Fruit fly (Drosophila melanogaster) whole organism, embryonic: Measurements from ENCODE around the gene CG32333.
A peak's percentile ranks its signal among the peaks of the same experiment; 100 is the strongest.

Experiments used
- ATbp ChIP-seq: fragments of 200-800 bp; sonication (Bioruptor generic); optimal IDR thresholded peaks from 2 replicates; lab custom pipeline; 2017; ENCODE audit warnings: missing biosample characterization, mild to moderate bottlenecking, missing genetic modification characterization, missing genetic modification reagents
- B-H2 ChIP-seq: fragments of 200-800 bp; sonication (Bioruptor generic); optimal IDR thresholded peaks from 2 replicates; lab custom pipeline; 2018; ENCODE audit warnings: missing biosample characterization, mild to moderate bottlenecking, missing genetic modification characterization
- CG10147 ChIP-seq: fragments of 200-800 bp; sonication (Bioruptor generic); optimal IDR thresholded peaks from 2 replicates; lab custom pipeline; 2019; ENCODE audit warnings: missing biosample characterization, mild to moderate bottlenecking, missing genetic modification characterization, moderate library complexity
- CG12942 ChIP-seq: fragments of 200-800 bp; sonication (Bioruptor generic); optimal IDR thresholded peaks from 3 replicates; lab custom pipeline; 2016; ENCODE audit warnings: missing biosample characterization, missing genetic modification characterization
- CG14014 ChIP-seq: fragments of 200-800 bp; sonication (Bioruptor generic); IDR thresholded peaks from 2 replicates; pipeline ENCODE4 v1.3.6; 2022; ENCODE audit warnings: missing biosample characterization, missing genetic modification characterization
- CG1602 ChIP-seq: fragments of 200-800 bp; sonication (Bioruptor generic); optimal IDR thresholded peaks from 3 replicates; lab custom pipeline; 2016; ENCODE audit warnings: missing biosample characterization, missing genetic modification characterization
- CG17802 ChIP-seq: fragments of 200-800 bp; sonication (Bioruptor generic); optimal IDR thresholded peaks from 2 replicates; lab custom pipeline; 2018; ENCODE audit warnings: missing biosample characterization, mild to moderate bottlenecking, missing genetic modification characterization, moderate library complexity
- CG2120 ChIP-seq: fragments of 200-800 bp; sonication (Bioruptor generic); optimal IDR thresholded peaks from 3 replicates; lab custom pipeline; 2016; ENCODE audit warnings: missing biosample characterization, missing genetic modification characterization
- CG3726 ChIP-seq: fragments of 200-800 bp; sonication (Bioruptor generic); IDR thresholded peaks from 3 replicates; pipeline ENCODE4, ENCODE4 v1.3.6; 2022; ENCODE audit warnings: missing biosample characterization, missing genetic modification characterization
- CG4360 ChIP-seq: fragments of 200-800 bp; sonication (Bioruptor generic); IDR thresholded peaks from 2 replicates; pipeline ENCODE4 v1.3.6; 2022; ENCODE audit warnings: missing biosample characterization, missing genetic modification characterization
- CG4424 ChIP-seq: fragments of 200-800 bp; sonication (Bioruptor generic); optimal IDR thresholded peaks from 3 replicates; lab custom pipeline; 2016; ENCODE audit warnings: missing biosample characterization, missing genetic modification characterization
- CG4730 ChIP-seq: fragments of 200-800 bp; sonication (Bioruptor generic); IDR thresholded peaks from 2 replicates; pipeline ENCODE4 v1.3.6; 2022; ENCODE audit warnings: missing biosample characterization, missing genetic modification characterization
- CG4820 ChIP-seq: fragments of 200-800 bp; sonication (Bioruptor generic); optimal IDR thresholded peaks from 3 replicates; lab custom pipeline; 2016; ENCODE audit warnings: missing biosample characterization, missing genetic modification characterization
- CG5953 ChIP-seq: fragments of 200-800 bp; sonication (Bioruptor generic); IDR thresholded peaks from 2 replicates; pipeline ENCODE4 v1.3.6; 2022; ENCODE audit warnings: missing biosample characterization, missing genetic modification characterization
- CG6175 ChIP-seq: fragments of 200-800 bp; sonication (Bioruptor generic); IDR thresholded peaks from 3 replicates; pipeline ENCODE4 v1.3.6; 2022; ENCODE audit warnings: missing biosample characterization, missing genetic modification characterization
- CG6689 ChIP-seq: fragments of 200-800 bp; sonication (Bioruptor generic); IDR thresholded peaks from 2 replicates; pipeline ENCODE4 v1.3.6; 2022; ENCODE audit warnings: missing biosample characterization, missing genetic modification characterization
- CG8924 ChIP-seq: fragments of 200-800 bp; optimal IDR thresholded peaks from 3 replicates; lab custom pipeline; 2019; ENCODE audit warnings: missing biosample characterization, mild to moderate bottlenecking, missing genetic modification characterization, moderate library complexity
- CG8944 ChIP-seq: fragments of 200-800 bp; sonication (Bioruptor generic); optimal IDR thresholded peaks from 3 replicates; lab custom pipeline; 2016; ENCODE audit warnings: missing biosample characterization, missing genetic modification characterization
- CTCF ChIP-seq: fragments of 200-800 bp; sonication (Bioruptor generic); optimal IDR thresholded peaks from 2 replicates; lab custom pipeline; 2017; ENCODE audit warnings: missing biosample characterization, mild to moderate bottlenecking, missing genetic modification characterization, moderate library complexity
- Chrac-16 ChIP-seq: fragments of 200-800 bp; sonication (Bioruptor generic); optimal IDR thresholded peaks from 3 replicates; lab custom pipeline; 2016; ENCODE audit warnings: missing biosample characterization, missing genetic modification characterization
- Dek ChIP-seq: fragments of 200-800 bp; sonication (Bioruptor generic); optimal IDR thresholded peaks from 3 replicates; lab custom pipeline; 2019; ENCODE audit warnings: missing biosample characterization, mild to moderate bottlenecking, missing genetic modification characterization, moderate library complexity
- Dll ChIP-seq: fragments of 200-800 bp; sonication (Bioruptor generic); IDR thresholded peaks from 4 replicates; pipeline ENCODE4 v1.3.6; 2022; ENCODE audit warnings: missing biosample characterization, missing genetic modification characterization; ENCODE audit not compliant: partially characterized antibody
- ERR ChIP-seq: fragments of 200-800 bp; sonication (Bioruptor generic); optimal IDR thresholded peaks from 2 replicates; lab custom pipeline; 2016; ENCODE audit warnings: missing biosample characterization, missing genetic modification characterization
- HHEX ChIP-seq: fragments of 200-800 bp; sonication (Bioruptor generic); optimal IDR thresholded peaks from 3 replicates; lab custom pipeline; 2017; ENCODE audit warnings: missing biosample characterization, mild to moderate bottlenecking, missing genetic modification characterization, missing genetic modification reagents
- Hey ChIP-seq: fragments of 200-800 bp; sonication (Bioruptor generic); optimal IDR thresholded peaks from 3 replicates; lab custom pipeline; 2018; ENCODE audit warnings: missing biosample characterization, mild to moderate bottlenecking, missing genetic modification characterization
- HmgD ChIP-seq: fragments of 200-800 bp; sonication (Bioruptor generic); optimal IDR thresholded peaks from 3 replicates; lab custom pipeline; 2016; ENCODE audit warnings: missing biosample characterization, missing genetic modification characterization
- Jarid2 ChIP-seq: fragments of 200-800 bp; sonication (Bioruptor generic); optimal IDR thresholded peaks from 3 replicates; lab custom pipeline; 2017; ENCODE audit warnings: mild to moderate bottlenecking, missing biosample characterization, missing genetic modification reagents, missing genetic modification characterization
- Nf-YA ChIP-seq: fragments of 200-800 bp; sonication (Bioruptor generic); IDR thresholded peaks from 2 replicates; pipeline ENCODE4 v1.3.6; 2022; ENCODE audit warnings: missing biosample characterization, missing genetic modification characterization
- Six4 ChIP-seq: fragments of 200-800 bp; sonication (Bioruptor generic); optimal IDR thresholded peaks from 2 replicates; lab custom pipeline; 2016; ENCODE audit warnings: missing biosample characterization, missing genetic modification characterization
- Taf1 ChIP-seq: fragments of 200-800 bp; sonication (Bioruptor generic); IDR thresholded peaks from 2 replicates; pipeline ENCODE4 v1.3.6; 2022; ENCODE audit warnings: missing biosample characterization, missing genetic modification characterization
- aop ChIP-seq: fragments of 200-800 bp; sonication (Bioruptor generic); IDR thresholded peaks from 2 replicates; pipeline ENCODE4 v1.3.6; 2022; ENCODE audit warnings: missing biosample characterization, missing genetic modification characterization
- ap ChIP-seq: fragments of 200-800 bp; sonication (Bioruptor generic); IDR thresholded peaks from 2 replicates; pipeline ENCODE4 v1.3.6; 2022; ENCODE audit warnings: missing biosample characterization, missing genetic modification characterization
- ase ChIP-seq: fragments of 200-800 bp; sonication (Bioruptor generic); IDR thresholded peaks from 3 replicates; pipeline ENCODE4 v1.3.6; 2022; ENCODE audit warnings: missing biosample characterization, missing genetic modification characterization
- btn ChIP-seq: fragments of 200-800 bp; sonication (Bioruptor generic); optimal IDR thresholded peaks from 2 replicates; lab custom pipeline; 2016; ENCODE audit warnings: missing biosample characterization, missing genetic modification characterization
- crp ChIP-seq, 2 experiments: fragments of 200-800 bp; sonication (Bioruptor generic); optimal IDR thresholded peaks; 2 replicates in 1 of 2; 3 replicates in 1 of 2; lab custom pipeline; 2017; ENCODE audit warnings: missing biosample characterization in 2 of 2, missing genetic modification characterization in 2 of 2, mild to moderate bottlenecking in 1 of 2, moderate library complexity in 1 of 2
- dm ChIP-seq: fragments of 200-800 bp; sonication (Bioruptor generic); optimal IDR thresholded peaks from 3 replicates; lab custom pipeline; 2016; ENCODE audit warnings: missing biosample characterization, missing genetic modification characterization
- dysf ChIP-seq: fragments of 200-800 bp; sonication (Bioruptor generic); IDR thresholded peaks from 3 replicates; pipeline ENCODE4 v1.3.6; 2022; ENCODE audit warnings: missing biosample characterization, missing genetic modification characterization
- eve ChIP-seq, 2 experiments: fragments of >200 bp; optimal IDR thresholded peaks; 2 replicates each; lab custom pipeline; 2017; ENCODE audit warnings: missing biosample characterization in 2 of 2, missing genetic modification characterization in 2 of 2
- ftz-f1 ChIP-seq: fragments of 200-800 bp; sonication (Bioruptor generic); optimal IDR thresholded peaks from 2 replicates; lab custom pipeline; 2016; ENCODE audit warnings: missing biosample characterization, missing genetic modification characterization
- hkb ChIP-seq, 2 experiments: fragments of 200-800 bp in 1 of 2; fragments of >200 bp in 1 of 2; sonication (Bioruptor generic) in 1 of 2; IDR thresholded peaks in 1 of 2; optimal IDR thresholded peaks in 1 of 2; 2 replicates each; pipeline versions ENCODE4 v1.3.6 to Lab custom; 2017 to 2022; ENCODE audit warnings: missing biosample characterization in 1 of 2, missing genetic modification characterization in 1 of 2
- ind ChIP-seq: fragments of 200-800 bp; sonication (Bioruptor generic); optimal IDR thresholded peaks from 3 replicates; lab custom pipeline; 2016; ENCODE audit warnings: missing biosample characterization, missing genetic modification characterization
- lmd ChIP-seq: fragments of 200-800 bp; sonication (Bioruptor generic); IDR thresholded peaks from 2 replicates; pipeline ENCODE4 v1.3.6; 2022; ENCODE audit warnings: missing biosample characterization, missing genetic modification characterization
- mam ChIP-seq: fragments of 200-800 bp; sonication (Bioruptor generic); optimal IDR thresholded peaks from 3 replicates; lab custom pipeline; 2016; ENCODE audit warnings: missing biosample characterization, missing genetic modification characterization
- nom ChIP-seq: fragments of 200-800 bp; sonication (Bioruptor generic); optimal IDR thresholded peaks from 2 replicates; lab custom pipeline; 2017; ENCODE audit warnings: missing biosample characterization, missing genetic modification characterization, mild to moderate bottlenecking, moderate library complexity, missing genetic modification reagents
- pho ChIP-seq: fragments of 200-800 bp; sonication (Bioruptor generic); optimal IDR thresholded peaks from 2 replicates; lab custom pipeline; 2016; ENCODE audit warnings: missing biosample characterization, missing genetic modification characterization
- ro ChIP-seq: fragments of 200-800 bp; sonication (Bioruptor generic); IDR thresholded peaks from 2 replicates; pipeline ENCODE4 v1.3.6; 2022; ENCODE audit warnings: missing biosample characterization, missing genetic modification characterization
- scrt ChIP-seq: fragments of 200-800 bp; sonication (Bioruptor generic); optimal IDR thresholded peaks from 2 replicates; lab custom pipeline; 2018; ENCODE audit warnings: missing biosample characterization, mild to moderate bottlenecking, missing genetic modification characterization, moderate library complexity
- vnd ChIP-seq: fragments of 200-800 bp; sonication (Bioruptor generic); IDR thresholded peaks from 3 replicates; pipeline ENCODE4 v1.3.6; 2022; ENCODE audit warnings: missing biosample characterization, missing genetic modification characterization; ENCODE audit not compliant: partially characterized antibody
- wek ChIP-seq: fragments of 200-800 bp; sonication (Bioruptor generic); optimal IDR thresholded peaks from 3 replicates; lab custom pipeline; 2018; ENCODE audit warnings: missing biosample characterization, mild to moderate bottlenecking, missing genetic modification characterization, moderate library complexity
- zen2 ChIP-seq: fragments of 200-800 bp; sonication (Bioruptor generic); IDR thresholded peaks from 3 replicates; pipeline ENCODE4 v1.3.6; 2022; ENCODE audit warnings: missing biosample characterization, missing genetic modification characterization; ENCODE audit not compliant: partially characterized antibody

The CG32333 gene

dm6 chr3L:1247627-1248295 lies 28.0 kb upstream of the CG32333 start, which contains the start of the genes Psf1 and Sac1 (continued):
- TF ChIP-seq CG6689 (peak; percentile 41; the same call in 1 of the 2 replicates), CG4424 (peak; percentile 44), HHEX (no peak), CG5953 (GFP tag; lab: Robert Waterston, UW) (no peak), hkb (optimal IDR thresholded peaks at IDR 0.05; lab: Kevin White, UChicago) (peak; percentile 30), hkb (GFP tag; IDR thresholded peaks at IDR 0.05; lab: Robert Waterston, UW) (no peak), crp (GFP tag; optimal IDR thresholded peaks at IDR 0.05; lab: Kevin White, UChicago) (peak in 1 of 2 experiments; percentile 12), Nf-YA (GFP tag; lab: Robert Waterston, UW) (peak; percentile 13; the same call in 1 of the 2 replicates), wek (GFP tag; lab: Kevin White, UChicago) (peak; percentile 32), lmd (no peak; the same call in 1 of the 2 replicates), Jarid2 (no peak), CG10147 (GFP tag; lab: Kevin White, UChicago) (peak; percentile 45), pho (GFP tag; lab: Kevin White, UChicago) (peak; percentile 57), ase (GFP tag; lab: Robert Waterston, UW) (no peak), HmgD (GFP tag; lab: Kevin White, UChicago) (peak; percentile 29), CG2120 (GFP tag; lab: Kevin White, UChicago) (peak; percentile 78), Hey (tag; lab: Kevin White, UChicago) (no peak), ERR (no peak), Taf1 (no peak), vnd (GFP tag; lab: Robert Waterston, UW) (peak; percentile 82), CG8924 (tag; lab: Kevin White, UChicago) (peak; percentile 10), CG3726 (GFP tag; lab: Robert Waterston, UW) (no peak), ro (GFP tag; lab: Robert Waterston, UW) (no peak), ap (GFP tag; lab: Robert Waterston, UW) (no peak), CTCF (GFP tag; lab: Kevin White, UChicago) (no peak), CG1602 (GFP tag; lab: Kevin White, UChicago) (no peak), Dek (tag; lab: Kevin White, UChicago) (peak; percentile 10), dm (GFP tag; lab: Kevin White, UChicago) (peak; percentile 74), nom (GFP tag; lab: Kevin White, UChicago) (no peak), btn (GFP tag; lab: Kevin White, UChicago) (no peak), Dll (GFP tag; lab: Robert Waterston, UW) (peak; percentile 95), B-H2 (GFP tag; lab: Kevin White, UChicago) (no peak), CG4820 (GFP tag; lab: Kevin White, UChicago) (peak; percentile 36), dysf (peak; percentile 58; the same call in 1 of the 3 replicates), Six4 (no peak), scrt (GFP tag; lab: Kevin White, UChicago) (no peak), CG4730 (GFP tag; lab: Robert Waterston, UW) (no peak), CG4360 (GFP tag; lab: Robert Waterston, UW) (no peak), ftz-f1 (GFP tag; lab: Kevin White, UChicago) (no peak), CG8944 (peak; percentile 59), ind (peak; percentile 55), mam (peak; percentile 68), eve (GFP tag; optimal IDR thresholded peaks at IDR 0.05; lab: Kevin White, UChicago) (no peak), aop (GFP tag; lab: Robert Waterston, UW) (no peak), CG17802 (tag; lab: Kevin White, UChicago) (peak; percentile 74), CG14014 (GFP tag; lab: Robert Waterston, UW) (no peak), CG12942 (GFP tag; lab: Kevin White, UChicago) (peak; percentile 8), zen2 (GFP tag; lab: Robert Waterston, UW) (peak; percentile 53; the same call in 1 of the 3 replicates), Chrac-16 (GFP tag; lab: Kevin White, UChicago) (peak; percentile 51), ATbp (GFP tag; lab: Kevin White, UChicago) (no peak), CG6175 (GFP tag; lab: Robert Waterston, UW) (no peak)
